Fruit fly (Drosophila melanogaster): ENCODE results near the gene ems.

The ems gene

DNA sequence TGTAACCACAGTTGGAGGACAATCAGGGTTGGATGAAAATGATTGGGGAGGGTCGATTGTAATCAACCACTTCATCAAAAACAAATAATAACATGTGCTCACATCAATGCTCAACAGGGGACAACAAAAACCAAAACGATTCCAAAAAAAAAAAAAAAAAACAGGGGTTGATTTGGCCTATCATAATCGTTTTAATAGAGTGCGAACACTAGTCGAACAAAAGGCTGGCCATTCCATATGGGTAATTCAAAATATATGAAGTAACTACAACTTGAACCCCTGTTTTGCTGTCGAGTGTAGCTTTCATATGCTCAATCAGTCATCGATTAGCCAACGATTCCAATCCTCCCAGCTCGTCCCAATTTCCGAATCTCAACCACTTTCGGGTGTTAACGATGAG is 45.8 kb downstream of the ems start:
- peak; percentile 13 for TF ChIP-seq Eip78C (GFP tag)
- TF ChIP-seq Eip93F (GFP tag; optimal IDR thresholded peaks at IDR 0.05), result no peak

DNA sequence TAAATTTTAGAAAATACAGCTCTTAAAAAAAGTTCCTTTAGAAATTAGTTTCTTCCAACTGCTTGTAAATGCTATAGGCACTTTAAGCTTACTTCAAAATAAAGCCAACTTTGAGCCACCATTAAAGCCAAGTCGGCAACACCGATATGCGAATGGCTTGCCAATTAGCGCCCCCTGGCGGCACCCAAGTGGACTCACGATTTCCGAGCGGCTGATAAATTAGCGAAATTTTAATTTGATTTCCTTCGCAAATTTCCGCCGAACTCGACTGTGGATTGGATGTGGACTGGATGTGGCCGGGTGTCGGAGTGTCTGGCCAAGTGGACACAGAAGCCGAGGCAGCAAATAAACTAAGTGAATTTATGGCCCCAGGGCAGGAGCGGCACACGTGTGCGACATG is 46.6 kb downstream of the ems start, which contains the start of gene CG31517:
CG31517 (plus strand) TSS at position 184 of the 400 bp plus-strand sequence.
- TF ChIP-seq fkh (GFP tag; optimal IDR thresholded peaks at IDR 0.05) (no peak), CG10631 (GFP tag; optimal IDR thresholded peaks at IDR 0.05) (no peak), pdm3 (GFP tag; optimal IDR thresholded peaks at IDR 0.05) (no peak), CG3919 (GFP tag; optimal IDR thresholded peaks at IDR 0.05) (no peak), cyc (GFP tag; optimal IDR thresholded peaks at IDR 0.05) (no peak), fd85E (GFP tag; optimal IDR thresholded peaks at IDR 0.05) (no peak), CG9139 (GFP tag; optimal IDR thresholded peaks at IDR 0.05) (no peak), Met (GFP tag; optimal IDR thresholded peaks at IDR 0.05) (no peak), CG10669 (GFP tag; optimal IDR thresholded peaks at IDR 0.05) (no peak)

- TF ChIP-seq cyc (GFP tag; optimal IDR thresholded peaks at IDR 0.05) (no peak), net (GFP tag; optimal IDR thresholded peaks at IDR 0.05) (no peak), svp (GFP tag) (no peak), Smox (GFP tag; optimal IDR thresholded peaks at IDR 0.05) (no peak), CG6163 (GFP tag; IDR thresholded peaks at IDR 0.05) (no peak), CG8632 (GFP tag; optimal IDR thresholded peaks at IDR 0.05) (no peak), Hr4 (GFP tag; optimal IDR thresholded peaks at IDR 0.05) (no peak), esn (GFP tag; optimal IDR thresholded peaks at IDR 0.05) (no peak), CG3919 (GFP tag; optimal IDR thresholded peaks at IDR 0.05) (no peak), CG3032 (tag; optimal IDR thresholded peaks at IDR 0.05) (no peak), CG6792 (GFP tag; optimal IDR thresholded peaks at IDR 0.05) (no peak), CG8119 (GFP tag; IDR thresholded peaks at IDR 0.05) (no peak), acj6 (GFP tag; optimal IDR thresholded peaks at IDR 0.05) (no peak), salr (GFP tag; optimal IDR thresholded peaks at IDR 0.05) (no peak), CG32006 (GFP tag; optimal IDR thresholded peaks at IDR 0.05) (no peak), fkh (GFP tag; optimal IDR thresholded peaks at IDR 0.05) (no peak), Lpt (GFP tag; optimal IDR thresholded peaks at IDR 0.05) (no peak)
These were observed 47.9 kb downstream of the ems start for dm6 chr3R:13949571-13949970.

DNA sequence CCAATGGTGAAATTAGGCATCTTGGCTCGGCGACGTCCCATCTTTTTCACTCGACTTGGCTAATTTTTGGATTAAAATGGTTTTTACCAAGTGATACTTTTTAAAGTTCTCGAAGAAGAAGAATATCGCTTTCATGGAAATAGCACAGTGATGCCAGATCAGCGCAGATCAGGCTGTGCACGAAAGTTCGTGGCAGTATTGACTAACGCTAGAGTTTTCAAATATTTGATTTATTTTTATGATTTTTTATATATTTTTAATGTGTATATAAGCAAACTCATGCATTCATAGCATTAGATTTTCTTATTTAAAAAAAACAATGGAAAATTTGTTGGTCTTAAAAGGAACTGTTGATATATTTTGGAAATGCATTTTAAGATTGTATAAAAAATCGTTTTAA is 49.4 kb downstream of the ems start, which contains the start of gene CG9926:
CG9926 (minus strand) TSS at position 101 of the 400 bp plus-strand sequence.
- TF ChIP-seq CG8119 (GFP tag; IDR thresholded peaks at IDR 0.05) (no peak), Sox15 (GFP tag; optimal IDR thresholded peaks at IDR 0.05) (no peak), Ets96B (tag; optimal IDR thresholded peaks at IDR 0.05) (no peak), pdm3 (GFP tag; optimal IDR thresholded peaks at IDR 0.05) (no peak)

DNA sequence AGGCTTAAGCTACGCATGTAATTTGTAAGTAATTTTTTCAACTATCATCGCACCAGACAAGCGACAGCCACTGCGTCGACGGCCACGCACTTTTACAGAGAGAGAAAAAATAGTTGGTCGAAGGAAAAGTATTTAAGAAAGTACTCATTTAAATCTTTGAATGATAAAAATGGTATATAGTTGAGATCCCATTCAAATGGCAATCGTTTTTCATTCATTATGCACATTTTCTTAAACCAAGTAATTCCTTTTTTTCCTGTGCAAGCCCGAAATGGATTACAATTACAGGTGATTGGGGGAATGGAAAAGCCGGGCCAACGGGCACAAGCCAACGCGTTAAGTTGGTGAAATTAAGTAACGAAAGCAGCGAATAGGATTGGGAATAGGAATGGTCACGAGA is 50.6 kb downstream of the ems start:
- TF ChIP-seq CG8319 (GFP tag; optimal IDR thresholded peaks at IDR 0.05) (no peak), CG9139 (GFP tag; optimal IDR thresholded peaks at IDR 0.05) (no peak), topi (GFP tag; optimal IDR thresholded peaks at IDR 0.05) (no peak), fd59A (GFP tag; optimal IDR thresholded peaks at IDR 0.05) (no peak), dsx (GFP tag; optimal IDR thresholded peaks at IDR 0.05; ENCODE audit: poor library complexity, severe bottlenecking) (no peak), Eip78C (GFP tag) (peak; percentile 82), CG4318 (GFP tag; optimal IDR thresholded peaks at IDR 0.05) (peak; percentile 63), pdm3 (GFP tag; optimal IDR thresholded peaks at IDR 0.05) (peak; percentile 54), vri (GFP tag; optimal IDR thresholded peaks at IDR 0.05) (no peak), Eip75B (GFP tag; optimal IDR thresholded peaks at IDR 0.05) (no peak), CG1621 (tag; optimal IDR thresholded peaks at IDR 0.05) (no peak), Sox15 (GFP tag; optimal IDR thresholded peaks at IDR 0.05) (no peak), Sox102F (GFP tag; optimal IDR thresholded peaks at IDR 0.05) (no peak), lz (GFP tag; optimal IDR thresholded peaks at IDR 0.05) (no peak), Lpt (GFP tag; optimal IDR thresholded peaks at IDR 0.05) (peak; percentile 39), CG7368 (GFP tag; optimal IDR thresholded peaks at IDR 0.05) (no peak), svp (GFP tag) (no peak), CG6276 (GFP tag; optimal IDR thresholded peaks at IDR 0.05) (peak; percentile 72), Gug (GFP tag; IDR thresholded peaks at IDR 0.05) (peak; percentile 60), CG16779 (tag; optimal IDR thresholded peaks at IDR 0.05) (no peak), Met (GFP tag; optimal IDR thresholded peaks at IDR 0.05) (no peak), Smox (GFP tag; optimal IDR thresholded peaks at IDR 0.05) (no peak), CG11902 (GFP tag; optimal IDR thresholded peaks at IDR 0.05) (no peak), eg (GFP tag; IDR thresholded peaks at IDR 0.05) (peak; percentile 86), OdsH (GFP tag; optimal IDR thresholded peaks at IDR 0.05) (peak; percentile 47), CG6854 (GFP tag; optimal IDR thresholded peaks at IDR 0.05) (no peak)
